Fruit fly (Drosophila melanogaster) whole organism, embryonic: ENCODE results near the gene Tpr2.

Experiments
- Bgb ChIP-seq: fragments of 200-800 bp; sonication (Bioruptor generic); IDR thresholded peaks from 2 replicates; pipeline ENCODE4 v1.3.6; 2022; ENCODE audit warnings: missing biosample characterization, missing genetic modification characterization; ENCODE audit not compliant: partially characterized antibody
- Blimp-1 ChIP-seq: fragments of 200-800 bp; sonication (Bioruptor generic); optimal IDR thresholded peaks from 3 replicates; lab custom pipeline; 2018; ENCODE audit warnings: missing biosample characterization, missing genetic modification characterization, mild to moderate bottlenecking, moderate library complexity, missing genetic modification reagents
- CG10209 ChIP-seq: fragments of 200-800 bp; sonication (Bioruptor generic); optimal IDR thresholded peaks from 3 replicates; lab custom pipeline; 2017; ENCODE audit warnings: missing biosample characterization, mild to moderate bottlenecking, missing genetic modification characterization, missing genetic modification reagents
- CG10321 ChIP-seq: fragments of 200-800 bp; sonication (Bioruptor generic); IDR thresholded peaks from 2 replicates; pipeline ENCODE4 v1.3.6; 2022; ENCODE audit warnings: missing biosample characterization, missing genetic modification characterization
- CG10959 ChIP-seq: fragments of 200-800 bp; sonication (Bioruptor generic); IDR thresholded peaks from 2 replicates; pipeline ENCODE4 v1.3.6; 2022; ENCODE audit warnings: missing biosample characterization, missing genetic modification characterization
- CG11085 ChIP-seq: fragments of 200-800 bp; sonication (Bioruptor generic); IDR thresholded peaks from 2 replicates; pipeline ENCODE4 v1.3.6; 2022; ENCODE audit warnings: missing biosample characterization, missing genetic modification characterization
- CG11696 ChIP-seq: fragments of 200-800 bp; sonication (Bioruptor generic); IDR thresholded peaks from 2 replicates; pipeline ENCODE4 v1.3.6; 2022; ENCODE audit warnings: missing biosample characterization, missing genetic modification characterization
- CG12299 ChIP-seq: fragments of 200-800 bp; sonication (Bioruptor generic); optimal IDR thresholded peaks from 2 replicates; lab custom pipeline; 2018; ENCODE audit warnings: missing biosample characterization, mild to moderate bottlenecking, missing genetic modification characterization
- CG14014 ChIP-seq: fragments of 200-800 bp; sonication (Bioruptor generic); IDR thresholded peaks from 2 replicates; pipeline ENCODE4 v1.3.6; 2022; ENCODE audit warnings: missing biosample characterization, missing genetic modification characterization
- CG14710 ChIP-seq: fragments of 200-800 bp; sonication (Bioruptor generic); optimal IDR thresholded peaks from 3 replicates; lab custom pipeline; 2019; ENCODE audit warnings: missing biosample characterization, mild to moderate bottlenecking, missing genetic modification characterization, moderate library complexity
- CG15269 ChIP-seq: fragments of 200-800 bp; sonication (Bioruptor generic); optimal IDR thresholded peaks from 2 replicates; lab custom pipeline; 2018; ENCODE audit warnings: missing biosample characterization, mild to moderate bottlenecking, missing genetic modification characterization, moderate library complexity
- CG16815 ChIP-seq: fragments of 200-800 bp; sonication (Bioruptor generic); optimal IDR thresholded peaks from 3 replicates; lab custom pipeline; 2017; ENCODE audit warnings: missing biosample characterization, mild to moderate bottlenecking, missing genetic modification characterization
- CG17328 ChIP-seq: fragments of 200-800 bp; sonication (Bioruptor generic); IDR thresholded peaks from 2 replicates; pipeline ENCODE4 v1.3.6; 2022; ENCODE audit warnings: missing biosample characterization, missing genetic modification characterization
- CG17361 ChIP-seq: fragments of 200-800 bp; sonication (Bioruptor generic); IDR thresholded peaks from 3 replicates; pipeline ENCODE4 v1.3.6; 2022; ENCODE audit warnings: missing biosample characterization, missing genetic modification characterization
- CG17612 ChIP-seq: fragments of 200-800 bp; sonication (Bioruptor generic); IDR thresholded peaks from 2 replicates; pipeline ENCODE4 v1.3.6; 2022; ENCODE audit warnings: missing biosample characterization, missing genetic modification characterization
- CG2875 ChIP-seq: fragments of 200-800 bp; sonication (Bioruptor generic); optimal IDR thresholded peaks from 2 replicates; lab custom pipeline; 2017; ENCODE audit warnings: missing biosample characterization, mild to moderate bottlenecking, missing genetic modification characterization, missing genetic modification reagents
- CG2889 ChIP-seq: fragments of 200-800 bp; sonication (Bioruptor generic); IDR thresholded peaks from 3 replicates; pipeline ENCODE4 v1.3.6; 2022; ENCODE audit warnings: missing biosample characterization, missing genetic modification characterization
- CG3163 ChIP-seq: fragments of 200-800 bp; sonication (Bioruptor generic); optimal IDR thresholded peaks from 3 replicates; lab custom pipeline; 2016; ENCODE audit warnings: missing biosample characterization, missing genetic modification characterization
- CG3726 ChIP-seq: fragments of 200-800 bp; sonication (Bioruptor generic); IDR thresholded peaks from 3 replicates; pipeline ENCODE4, ENCODE4 v1.3.6; 2022; ENCODE audit warnings: missing biosample characterization, missing genetic modification characterization
- CG6813 ChIP-seq: fragments of 200-800 bp; sonication (Bioruptor generic); optimal IDR thresholded peaks from 2 replicates; lab custom pipeline; 2017; ENCODE audit warnings: missing biosample characterization, missing genetic modification characterization, mild to moderate bottlenecking, moderate library complexity, missing genetic modification reagents
- CG9215 ChIP-seq: fragments of 200-800 bp; sonication (Bioruptor generic); IDR thresholded peaks from 2 replicates; pipeline ENCODE4 v1.3.6; 2022; ENCODE audit warnings: missing biosample characterization, missing genetic modification characterization
- Doc2 ChIP-seq: fragments of 200-800 bp; sonication (Bioruptor generic); IDR thresholded peaks from 2 replicates; pipeline ENCODE4 v1.3.6; 2022; ENCODE audit warnings: missing biosample characterization, missing genetic modification characterization
- Dp ChIP-seq: fragments of 200-800 bp; sonication (Bioruptor generic); optimal IDR thresholded peaks from 2 replicates; lab custom pipeline; 2018; ENCODE audit warnings: missing biosample characterization, mild to moderate bottlenecking, missing genetic modification characterization, moderate library complexity
- Elba2 ChIP-seq: fragments of 200-800 bp; sonication (Bioruptor generic); optimal IDR thresholded peaks from 3 replicates; lab custom pipeline; 2016; ENCODE audit warnings: missing biosample characterization, missing genetic modification characterization
- Lhr ChIP-seq: fragments of 200-800 bp; sonication (Bioruptor generic); optimal IDR thresholded peaks from 3 replicates; lab custom pipeline; 2017; ENCODE audit warnings: mild to moderate bottlenecking, missing biosample characterization, missing genetic modification reagents, missing genetic modification characterization
- Max ChIP-seq: fragments of 200-800 bp; sonication (Bioruptor generic); optimal IDR thresholded peaks from 2 replicates; lab custom pipeline; 2016; ENCODE audit warnings: missing biosample characterization, mild to moderate bottlenecking, missing genetic modification characterization
- Poxn ChIP-seq: fragments of 200-800 bp; sonication (Bioruptor generic); IDR thresholded peaks from 2 replicates; pipeline ENCODE4 v1.3.6; 2022; ENCODE audit warnings: missing biosample characterization, missing genetic modification characterization
- Ptx1 ChIP-seq: fragments of 200-800 bp; sonication (Bioruptor generic); IDR thresholded peaks from 2 replicates; pipeline ENCODE4 v1.3.6; 2022; ENCODE audit warnings: missing biosample characterization, missing genetic modification characterization
- Rfx ChIP-seq: fragments of 200-800 bp; sonication (Bioruptor generic); IDR thresholded peaks from 2 replicates; pipeline ENCODE4 v1.3.6; 2022; ENCODE audit warnings: missing biosample characterization, missing genetic modification characterization
- Side ChIP-seq: fragments of 200-800 bp; sonication (Bioruptor generic); optimal IDR thresholded peaks from 2 replicates; lab custom pipeline; 2016; ENCODE audit warnings: missing biosample characterization, missing genetic modification characterization
- Sry-δ ChIP-seq: fragments of 200-800 bp; sonication (Bioruptor generic); optimal IDR thresholded peaks from 2 replicates; lab custom pipeline; 2016; ENCODE audit warnings: missing biosample characterization, missing genetic modification characterization
- YL-1 ChIP-seq: fragments of 200-800 bp; sonication (Bioruptor generic); optimal IDR thresholded peaks from 3 replicates; lab custom pipeline; 2017; ENCODE audit warnings: missing biosample characterization, mild to moderate bottlenecking, missing genetic modification characterization
- bowl ChIP-seq: fragments of 200-800 bp; sonication (Bioruptor generic); IDR thresholded peaks from 2 replicates; pipeline ENCODE4 v1.3.6; 2022; ENCODE audit warnings: missing biosample characterization, missing genetic modification characterization
- dmrt11E ChIP-seq: fragments of 200-800 bp; sonication (Bioruptor generic); optimal IDR thresholded peaks from 3 replicates; lab custom pipeline; 2018; ENCODE audit warnings: missing biosample characterization, mild to moderate bottlenecking, missing genetic modification characterization, moderate library complexity
- gsb-n ChIP-seq: fragments of 200-800 bp; sonication (Bioruptor generic); optimal IDR thresholded peaks from 3 replicates; lab custom pipeline; 2018; ENCODE audit warnings: missing biosample characterization, mild to moderate bottlenecking, missing genetic modification characterization
- kah ChIP-seq: fragments of 200-800 bp; sonication (Bioruptor generic); optimal IDR thresholded peaks from 2 replicates; lab custom pipeline; 2018; ENCODE audit warnings: missing biosample characterization, mild to moderate bottlenecking, missing genetic modification characterization
- lola ChIP-seq, 3 experiments: fragments of >200 bp in 2 of 3; fragments of 200-800 bp in 1 of 3; sonication (Bioruptor generic) in 1 of 3; optimal IDR thresholded peaks; 2 replicates each; lab custom pipeline; 2017 to 2019; ENCODE audit warnings: missing biosample characterization in 3 of 3, missing genetic modification characterization in 3 of 3, mild to moderate bottlenecking in 1 of 3, moderate library complexity in 1 of 3
- maf-S ChIP-seq: fragments of 200-800 bp; sonication (Bioruptor generic); optimal IDR thresholded peaks from 2 replicates; lab custom pipeline; 2016; ENCODE audit warnings: missing biosample characterization, missing genetic modification characterization
- nmo ChIP-seq: fragments of 200-800 bp; sonication (Bioruptor generic); optimal IDR thresholded peaks from 2 replicates; lab custom pipeline; 2018; ENCODE audit warnings: missing biosample characterization, mild to moderate bottlenecking, missing genetic modification characterization, moderate library complexity
- p53 ChIP-seq: fragments of 200-800 bp; sonication (Bioruptor generic); optimal IDR thresholded peaks from 2 replicates; lab custom pipeline; 2016; ENCODE audit warnings: missing biosample characterization, missing genetic modification characterization
- pho ChIP-seq: fragments of 200-800 bp; sonication (Bioruptor generic); optimal IDR thresholded peaks from 2 replicates; lab custom pipeline; 2016; ENCODE audit warnings: missing biosample characterization, missing genetic modification characterization
- row ChIP-seq: fragments of 200-800 bp; sonication (Bioruptor generic); IDR thresholded peaks from 3 replicates; pipeline ENCODE4 v1.3.6; 2022; ENCODE audit warnings: missing biosample characterization, missing genetic modification characterization
- stc ChIP-seq: fragments of 200-800 bp; sonication (Bioruptor generic); IDR thresholded peaks from 2 replicates; pipeline ENCODE4 v1.3.6; 2022; ENCODE audit warnings: missing biosample characterization, missing genetic modification characterization
- stwl ChIP-seq: fragments of 200-800 bp; sonication (Bioruptor generic); optimal IDR thresholded peaks from 3 replicates; lab custom pipeline; 2018; ENCODE audit warnings: missing biosample characterization, mild to moderate bottlenecking, missing genetic modification characterization, moderate library complexity
- toy ChIP-seq: fragments of 200-800 bp; sonication (Bioruptor generic); IDR thresholded peaks from 2 replicates; pipeline ENCODE4 v1.3.6; 2022; ENCODE audit warnings: missing biosample characterization, missing genetic modification characterization
- unpg ChIP-seq: fragments of 200-800 bp; sonication (Bioruptor generic); optimal IDR thresholded peaks from 3 replicates; lab custom pipeline; 2018; ENCODE audit warnings: missing biosample characterization, mild to moderate bottlenecking, missing genetic modification characterization, moderate library complexity
- vfl ChIP-seq: fragments of 200-800 bp; sonication (Bioruptor generic); optimal IDR thresholded peaks from 2 replicates; lab custom pipeline; 2016; ENCODE audit warnings: missing biosample characterization, missing genetic modification characterization
- zen ChIP-seq: fragments of 200-800 bp; sonication (Bioruptor generic); optimal IDR thresholded peaks from 3 replicates; lab custom pipeline; 2018; ENCODE audit warnings: missing biosample characterization, mild to moderate bottlenecking, missing genetic modification characterization, moderate library complexity

Tpr2 gene

dm6 chr2L:16521345-16522285 lies 30.3 kb downstream of the Tpr2 start (continued):
- TF ChIP-seq p53 (GFP tag; lab: Kevin White, UChicago) (peak; percentile 66), CG9215 (GFP tag; lab: Robert Waterston, UW) (no peak), CG14710 (tag; lab: Kevin White, UChicago) (peak; percentile 90), CG2875 (peak; percentile 96), Lhr (GFP tag; lab: Kevin White, UChicago) (peak; percentile 92), dmrt11E (tag; lab: Kevin White, UChicago) (peak; percentile 94), Elba2 (GFP tag; lab: Kevin White, UChicago) (no peak), vfl (no peak), toy (GFP tag; lab: Robert Waterston, UW) (no peak), stwl (peak; percentile 64), bowl (GFP tag; lab: Robert Waterston, UW) (peak; percentile 55; the same call in 1 of the 2 replicates), CG11696 (GFP tag; lab: Robert Waterston, UW) (peak; percentile 76), nmo (GFP tag; lab: Kevin White, UChicago) (peak; percentile 34), zen (peak; percentile 80), Dp (GFP tag; lab: Kevin White, UChicago) (no peak), Rfx (GFP tag; lab: Robert Waterston, UW) (peak; percentile 58; the same call in 1 of the 2 replicates), stc (GFP tag; lab: Robert Waterston, UW) (peak; percentile 82), Bgb (peak; percentile 21; the same call in 1 of the 2 replicates), Ptx1 (GFP tag; lab: Robert Waterston, UW) (0 out of 2 replicates have a peak, but pooled peaks have one; percentile 31), Max (GFP tag; lab: Kevin White, UChicago) (peak; percentile 40), CG10959 (GFP tag; lab: Robert Waterston, UW) (peak; percentile 73), CG15269 (tag; lab: Kevin White, UChicago) (peak; percentile 57), Doc2 (GFP tag; lab: Robert Waterston, UW) (no peak), CG10209 (GFP tag; lab: Kevin White, UChicago) (peak; percentile 93), CG11085 (no peak), Sry-δ (GFP tag; lab: Kevin White, UChicago) (peak; percentile 23), CG3726 (GFP tag; lab: Robert Waterston, UW) (peak; percentile 49; the same call in 1 of the 3 replicates), CG17361 (GFP tag; lab: Robert Waterston, UW) (peak; percentile 79; the same call in 2 of the 3 replicates), CG12299 (peak; percentile 86), Side (GFP tag; lab: Kevin White, UChicago) (peak; percentile 90), CG16815 (GFP tag; lab: Kevin White, UChicago) (no peak), CG3163 (GFP tag; lab: Kevin White, UChicago) (peak; percentile 94), CG6813 (GFP tag; lab: Kevin White, UChicago) (peak; percentile 95), Blimp-1 (GFP tag; lab: Kevin White, UChicago) (peak; percentile 83), CG14014 (GFP tag; lab: Robert Waterston, UW) (peak; percentile 76; the same call in 1 of the 2 replicates), pho (peak; percentile 53), CG17612 (GFP tag; lab: Robert Waterston, UW) (peak; percentile 16; the same call in 1 of the 2 replicates), CG17328 (GFP tag; lab: Robert Waterston, UW) (peak; percentile 64), unpg (GFP tag; lab: Kevin White, UChicago) (peak; percentile 85), lola (GFP tag; optimal IDR thresholded peaks at IDR 0.05; lab: Kevin White, UChicago) (peak in 1 of 3 experiments; percentile 89), kah (peak; percentile 77), Poxn (GFP tag; lab: Robert Waterston, UW) (no peak), gsb-n (peak; percentile 96), row (peak; percentile 21; the same call in 2 of the 3 replicates), CG2889 (GFP tag; lab: Robert Waterston, UW) (no peak), CG10321 (peak; percentile 85), maf-S (GFP tag; lab: Kevin White, UChicago) (peak; percentile 71), YL-1 (GFP tag; lab: Kevin White, UChicago) (peak; percentile 89)
